Worm (Caenorhabditis elegans): Measurements from ENCODE around the gene W08A12.3.

W08A12.3 gene

DNA sequence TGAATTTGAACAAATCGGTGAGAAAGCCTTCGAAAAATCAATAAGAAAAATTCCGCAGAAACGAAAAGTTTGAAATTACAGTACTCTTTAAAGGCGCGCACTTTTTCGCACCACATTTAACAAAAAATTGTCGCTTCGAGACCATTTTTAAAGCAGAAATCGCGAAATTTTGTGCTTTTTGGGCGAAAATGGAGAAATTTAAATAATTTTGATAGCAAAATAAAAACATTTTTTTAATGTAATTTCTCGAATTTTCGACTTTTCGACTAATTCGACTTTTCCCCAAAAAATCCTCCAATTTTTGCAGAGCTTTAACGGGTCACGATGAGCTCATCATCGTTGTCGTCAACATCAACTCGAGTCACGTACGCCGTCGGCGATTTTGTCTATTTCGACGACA, 22.0 kb downstream of the W08A12.3 start, which contains the start of gene lin-40:
Gene lin-40 (plus strand): TSS at position 301 of the 400 bp plus-strand sequence.
- TF ChIP-seq alr-1 (tag; optimal IDR thresholded peaks at IDR 0.05): no peak
- TF ChIP-seq mdl-1 (tag; optimal IDR thresholded peaks at IDR 0.05): no peak
- TF ChIP-seq sem-4 (tag; optimal IDR thresholded peaks at IDR 0.05): no peak
- TF ChIP-seq skn-1 (tag; optimal IDR thresholded peaks at IDR 0.05): no peak
- no peak for TF ChIP-seq fos-1 (tag; optimal IDR thresholded peaks at IDR 0.05)
- no peak for TF ChIP-seq nhr-21 (tag; optimal IDR thresholded peaks at IDR 0.05)
- no peak for TF ChIP-seq nhr-23 (tag; optimal IDR thresholded peaks at IDR 0.05)
- no peak for TF ChIP-seq ceh-82 (tag; optimal IDR thresholded peaks at IDR 0.05)
- no peak for TF ChIP-seq lsy-2 (tag; optimal IDR thresholded peaks at IDR 0.05)
- TF ChIP-seq crh-2 (tag; optimal IDR thresholded peaks at IDR 0.05): no peak
- TF ChIP-seq unc-62 (GFP tag; optimal IDR thresholded peaks at IDR 0.05): no peak
- TF ChIP-seq nhr-12 (tag; optimal IDR thresholded peaks at IDR 0.05): no peak
- TF ChIP-seq ztf-4 (tag; optimal IDR thresholded peaks at IDR 0.05): no peak
- TF ChIP-seq unc-55 (GFP tag; optimal IDR thresholded peaks at IDR 0.05): no peak
- no peak for TF ChIP-seq ceh-16 (tag; optimal IDR thresholded peaks at IDR 0.05)
- no peak for TF ChIP-seq zag-1 (tag; optimal IDR thresholded peaks at IDR 0.05)
- TF ChIP-seq elt-1 (tag; optimal IDR thresholded peaks at IDR 0.05): no peak
- no peak for TF ChIP-seq nhr-11 (tag; optimal IDR thresholded peaks at IDR 0.05)
- TF ChIP-seq mab-5 (tag; optimal IDR thresholded peaks at IDR 0.05): no peak
- no peak for TF ChIP-seq egl-27 (tag; optimal IDR thresholded peaks at IDR 0.05)

DNA sequence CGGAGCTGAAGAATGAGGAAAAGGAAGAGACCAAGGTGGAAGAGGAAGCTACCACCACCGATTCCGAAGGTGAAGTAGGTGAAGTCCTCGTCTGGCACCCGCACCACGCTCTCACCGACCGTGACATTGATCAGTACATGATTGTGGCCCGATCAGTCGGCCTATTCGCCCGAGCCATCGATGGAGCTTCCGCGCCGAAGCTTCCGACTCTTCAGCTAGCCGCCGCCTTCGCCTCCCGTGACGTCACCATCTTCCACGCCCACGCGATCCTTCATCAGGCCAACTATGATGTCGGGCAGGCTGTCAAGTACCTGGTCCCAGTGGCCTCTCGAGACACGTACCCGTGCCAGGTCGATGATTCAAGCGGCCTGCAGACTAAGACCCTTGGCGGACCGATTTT, 23.5 kb downstream of the W08A12.3 start:
- TF ChIP-seq ZK546.5 (tag; optimal IDR thresholded peaks at IDR 0.05): no peak
- TF ChIP-seq blmp-1 (tag; optimal IDR thresholded peaks at IDR 0.05; ENCODE audit: insufficient read depth): no peak
- TF ChIP-seq gmeb-1 (tag; optimal IDR thresholded peaks at IDR 0.05): no peak
- TF ChIP-seq lin-13 (GFP tag; optimal IDR thresholded peaks at IDR 0.05): no peak
- no peak for TF ChIP-seq nhr-129 (tag; optimal IDR thresholded peaks at IDR 0.05)
- no peak for TF ChIP-seq lsy-2 (tag; optimal IDR thresholded peaks at IDR 0.05)
- no peak for TF ChIP-seq mdl-1 (tag; optimal IDR thresholded peaks at IDR 0.05)
- no peak for TF ChIP-seq sem-4 (tag; optimal IDR thresholded peaks at IDR 0.05)
- no peak for TF ChIP-seq ama-1 (optimal IDR thresholded peaks at IDR 0.05)
- TF ChIP-seq F13H6.1 (tag; optimal IDR thresholded peaks at IDR 0.05): no peak
- TF ChIP-seq elt-1 (tag; optimal IDR thresholded peaks at IDR 0.05): no peak

DNA sequence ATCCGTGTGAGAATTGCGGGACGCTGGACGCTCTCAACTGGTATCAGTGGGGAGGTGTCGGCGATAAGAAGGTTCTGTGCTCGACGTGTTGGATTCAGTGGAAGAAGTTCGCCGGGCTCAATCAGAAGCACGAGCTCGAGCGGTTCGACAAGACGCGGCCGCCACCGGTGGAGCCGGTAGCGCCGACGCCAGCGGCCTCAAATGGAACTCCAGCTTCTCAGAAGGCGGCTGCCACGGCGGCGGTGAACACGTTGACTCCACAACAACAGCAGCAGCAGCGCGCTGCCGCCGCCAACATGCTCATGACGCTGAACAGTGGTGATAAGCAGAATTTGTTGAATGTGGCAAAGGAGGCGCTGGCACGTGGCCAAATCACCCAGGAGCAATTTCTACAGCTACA, 24.2 kb downstream of the W08A12.3 start:
- TF ChIP-seq ama-1 (optimal IDR thresholded peaks at IDR 0.05) (no peak), elt-3 (tag; optimal IDR thresholded peaks at IDR 0.05) (no peak), egl-27 (tag; optimal IDR thresholded peaks at IDR 0.05) (no peak), sem-4 (tag; optimal IDR thresholded peaks at IDR 0.05) (no peak), ceh-16 (tag; optimal IDR thresholded peaks at IDR 0.05) (no peak), C34F6.9 (tag; optimal IDR thresholded peaks at IDR 0.05) (no peak), alr-1 (tag; optimal IDR thresholded peaks at IDR 0.05) (no peak), F13H6.1 (tag; optimal IDR thresholded peaks at IDR 0.05) (no peak), dmd-4 (tag; optimal IDR thresholded peaks at IDR 0.05) (no peak), unc-39 (tag; optimal IDR thresholded peaks at IDR 0.05) (no peak), nhr-25 (tag; optimal IDR thresholded peaks at IDR 0.05) (no peak), crh-2 (tag; optimal IDR thresholded peaks at IDR 0.05) (no peak), unc-55 (GFP tag; optimal IDR thresholded peaks at IDR 0.05) (no peak)

DNA sequence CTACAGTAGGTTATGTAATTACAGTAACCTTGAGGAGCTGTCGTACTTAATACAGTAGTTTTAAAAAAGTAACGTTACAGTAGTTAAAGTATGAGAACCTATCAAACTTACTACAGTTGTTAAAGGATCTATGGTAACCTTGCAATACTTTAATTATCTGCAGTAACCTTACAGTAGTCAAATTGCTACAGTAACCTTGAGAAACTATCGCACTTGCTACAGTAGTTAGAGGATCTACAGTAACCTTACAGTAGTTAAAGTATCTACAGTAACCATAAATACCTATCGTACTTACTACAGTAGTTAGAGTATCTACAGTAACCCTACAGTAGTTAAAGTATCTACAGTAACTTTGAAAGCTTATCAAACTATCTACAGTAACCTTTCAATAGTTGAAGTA, 28.9 kb downstream of the W08A12.3 start:
- TF ChIP-seq lsy-2 (tag; optimal IDR thresholded peaks at IDR 0.05) (no peak), F13H6.1 (tag; optimal IDR thresholded peaks at IDR 0.05) (no peak), Y55F3AM.14 (GFP tag; optimal IDR thresholded peaks at IDR 0.05) (no peak), zag-1 (tag; optimal IDR thresholded peaks at IDR 0.05) (no peak), ztf-1 (GFP tag; conservative IDR thresholded peaks at IDR 0.05) (no peak), sma-9 (GFP tag; optimal IDR thresholded peaks at IDR 0.05) (no peak), sma-9 (tag; optimal IDR thresholded peaks at IDR 0.05) (no peak), blmp-1 (tag; optimal IDR thresholded peaks at IDR 0.05; ENCODE audit: insufficient read depth) (no peak), nhr-12 (tag; optimal IDR thresholded peaks at IDR 0.05) (no peak)

DNA sequence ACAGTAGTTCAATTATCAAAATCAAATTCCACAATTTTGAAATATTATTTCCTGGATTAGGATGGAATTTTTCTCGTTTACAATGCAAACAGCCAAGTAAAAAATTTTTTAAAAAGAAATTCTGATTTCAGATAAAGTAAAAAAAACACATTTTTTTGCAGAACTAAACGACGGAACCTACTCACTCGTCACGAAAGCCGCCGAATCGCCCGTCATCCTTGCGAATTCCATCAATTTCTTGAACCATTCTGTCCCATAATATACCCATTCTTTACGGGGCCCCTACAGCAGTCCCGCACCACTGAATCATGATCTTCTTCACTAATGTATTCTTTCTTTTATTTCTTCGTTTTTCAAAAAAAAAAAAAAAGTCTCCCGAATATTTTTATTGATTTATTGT, 29.5 kb downstream of the W08A12.3 start:
- TF ChIP-seq unc-55 (GFP tag; optimal IDR thresholded peaks at IDR 0.05) (peak; percentile 19), nhr-25 (tag; optimal IDR thresholded peaks at IDR 0.05) (no peak)
